Worm (Caenorhabditis elegans) whole organism, early embryonic: ENCODE data around the gene twk-34.
"Not testable (repeated sequence)": the region's sequence is repeated elsewhere in the genome, so short reads cannot be mapped to it uniquely, and the experiment has no call there.

ENCODE experiments used
- B0310.2 ChIP-seq: sonication (generic microtip); optimal IDR thresholded peaks from 2 replicates; lab custom pipeline; 2016; ENCODE audit warnings: mild to moderate bottlenecking, missing genetic modification characterization, missing compliant biosample characterization
- F13C5.2 ChIP-seq: sonication (generic microtip); optimal IDR thresholded peaks from 2 replicates; lab custom pipeline; 2017; ENCODE audit warnings: mild to moderate bottlenecking, missing genetic modification characterization, inconsistent platforms, missing compliant biosample characterization
- aly-1 ChIP-seq: sonication (generic microtip); optimal IDR thresholded peaks from 2 replicates; lab custom pipeline; 2016; ENCODE audit warnings: missing genetic modification characterization, missing compliant biosample characterization
- ama-1 ChIP-seq: fragments of 150-350 bp; optimal IDR thresholded peaks from 2 replicates; lab custom pipeline; 2014
- ceh-13 ChIP-seq: fragments of 200-800 bp; sonication (Bioruptor generic); optimal IDR thresholded peaks from 2 replicates; lab custom pipeline; 2018; ENCODE audit warnings: mild to moderate bottlenecking, missing genetic modification characterization, missing compliant biosample characterization
- ceh-36 ChIP-seq: sonication (generic microtip); optimal IDR thresholded peaks from 2 replicates; lab custom pipeline; 2016; ENCODE audit warnings: missing genetic modification characterization, inconsistent platforms, missing compliant biosample characterization
- ets-7 ChIP-seq: sonication (generic microtip); optimal IDR thresholded peaks from 2 replicates; lab custom pipeline; 2016; ENCODE audit warnings: missing genotype, missing genetic modification characterization, missing compliant biosample characterization
- flt-1 ChIP-seq: fragments of 200-800 bp; sonication (Bioruptor generic); IDR thresholded peaks from 2 replicates; pipeline ENCODE4 v1.3.6; 2022; ENCODE audit warnings: missing genetic modification characterization, missing compliant biosample characterization
- hmbx-1 ChIP-seq: sonication (generic microtip); optimal IDR thresholded peaks from 2 replicates; lab custom pipeline; 2016; ENCODE audit warnings: mild to moderate bottlenecking, missing genetic modification characterization, missing compliant biosample characterization
- hmg-4 ChIP-seq: fragments of 200-800 bp; sonication (Bioruptor generic); optimal IDR thresholded peaks from 2 replicates; lab custom pipeline; 2018; ENCODE audit warnings: mild to moderate bottlenecking, missing genetic modification characterization, missing compliant biosample characterization
- hnd-1 ChIP-seq: sonication (generic microtip); optimal IDR thresholded peaks from 2 replicates; lab custom pipeline; 2016; ENCODE audit warnings: missing genetic modification characterization, missing compliant biosample characterization
- pes-1 ChIP-seq: fragments of 200-800 bp; sonication (Bioruptor generic); IDR thresholded peaks from 2 replicates; pipeline ENCODE4 v1.3.6; 2022; ENCODE audit warnings: missing genetic modification reagents, missing genetic modification characterization, missing compliant biosample characterization
- scrt-1 ChIP-seq: fragments of 200-800 bp; sonication (Bioruptor generic); IDR thresholded peaks from 2 replicates; pipeline ENCODE4 v1.3.6; 2022; ENCODE audit warnings: missing genetic modification characterization, missing compliant biosample characterization
- sea-1 ChIP-seq: fragments of 200-800 bp; sonication (Bioruptor generic); conservative IDR thresholded peaks from 2 replicates; pipeline ENCODE4 v1.3.6; 2022; ENCODE audit warnings: missing genetic modification characterization, missing compliant biosample characterization
- tbx-11 ChIP-seq: fragments of 200-800 bp; sonication (Bioruptor generic); IDR thresholded peaks from 2 replicates; pipeline ENCODE4 v1.3.6; 2022; ENCODE audit warnings: missing genetic modification characterization, missing compliant biosample characterization
- tbx-37 ChIP-seq: fragments of 200-800 bp; sonication (Bioruptor generic); conservative IDR thresholded peaks from 2 replicates; pipeline ENCODE4 v1.3.6; 2022; ENCODE audit warnings: missing genetic modification reagents, missing genetic modification characterization, missing compliant biosample characterization
- tra-4 ChIP-seq: sonication (generic microtip); optimal IDR thresholded peaks from 2 replicates; lab custom pipeline; 2017; ENCODE audit warnings: missing genetic modification characterization, missing compliant biosample characterization

twk-34 gene

DNA sequence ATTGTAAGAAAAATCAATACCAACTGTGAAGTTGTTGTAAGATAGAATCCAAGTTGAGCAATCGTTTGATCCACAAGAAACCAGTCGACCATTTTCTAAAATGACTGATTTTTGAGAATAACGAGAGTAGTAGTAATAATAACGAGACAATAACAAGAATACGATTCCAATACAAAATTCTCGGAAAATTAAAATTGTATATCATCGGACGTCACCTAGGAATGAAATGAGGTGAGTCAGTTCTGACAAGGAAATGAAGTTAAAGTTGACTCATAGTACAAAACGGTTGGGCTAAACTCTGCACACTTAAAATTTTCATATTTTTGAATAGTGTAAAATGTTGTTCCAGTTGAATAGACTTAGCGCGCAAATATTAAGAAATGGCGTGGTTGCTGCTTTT is 39.6 kb downstream of the twk-34 start, which contains the start of gene str-19:
TSS of gene str-19 (minus strand) at position 101 of the 400 bp plus-strand sequence.
- not testable (repeated sequence) for TF ChIP-seq F13C5.2, aly-1, hnd-1

DNA sequence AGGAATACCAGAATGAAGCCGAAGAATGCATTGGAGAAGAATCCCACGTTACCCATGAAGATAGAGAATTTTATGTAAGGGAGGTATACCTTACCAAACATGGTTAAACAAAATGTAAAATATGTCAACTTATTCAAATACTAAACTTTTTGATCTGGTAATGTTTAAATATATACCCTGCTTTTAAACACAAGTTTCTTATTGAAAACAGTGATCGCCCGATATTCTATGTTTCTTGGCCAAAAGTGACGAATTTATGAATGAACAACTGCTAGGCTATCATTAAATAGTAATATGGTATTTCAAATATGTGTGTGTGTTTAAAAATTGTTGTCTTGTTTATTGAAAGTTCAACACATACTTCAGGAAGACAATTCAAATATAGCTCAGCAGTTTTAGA is 43.6 kb downstream of the twk-34 start, which contains the start of gene T23D5.8:
TSS of gene T23D5.8 (minus strand) at position 101 of the 400 bp plus-strand sequence.
- TF ChIP-seq tra-4 (tag; lab: Kevin White, UChicago); ama-1 (lab: Kevin White, UChicago); tbx-11 (GFP tag; lab: Robert Waterston, UW): not testable (repeated sequence)

- TF ChIP-seq ama-1 (lab: Kevin White, UChicago) (no peak), flt-1 (GFP tag; lab: Robert Waterston, UW) (no peak), hmg-4 (GFP tag; lab: Kevin White, UChicago) (no peak), hmbx-1 (no peak), tbx-11 (GFP tag; lab: Robert Waterston, UW) (no peak), F13C5.2 (no peak), B0310.2 (tag; lab: Kevin White, UChicago) (no peak), scrt-1 (GFP tag; lab: Robert Waterston, UW) (no peak), ets-7 (tag; lab: Kevin White, UChicago) (no peak), pes-1 (GFP tag; lab: Robert Waterston, UW) (no peak), aly-1 (no peak)
These were observed 45.4 kb downstream of the twk-34 start, which contains the start of gene str-6 for ce11 chrV:15750130-15750529. str-6 (minus strand) TSS chrV:15750230.

- TF ChIP-seq pes-1 (GFP tag; lab: Robert Waterston, UW): no peak
- TF ChIP-seq hmg-4 (GFP tag; lab: Kevin White, UChicago): no peak
- no peak for TF ChIP-seq hmbx-1
- no peak for TF ChIP-seq scrt-1 (GFP tag; lab: Robert Waterston, UW)
- no peak for TF ChIP-seq B0310.2 (tag; lab: Kevin White, UChicago)
- TF ChIP-seq flt-1 (GFP tag; lab: Robert Waterston, UW): no peak
- TF ChIP-seq ceh-36: no peak
- TF ChIP-seq ama-1 (lab: Kevin White, UChicago): no peak
- TF ChIP-seq sea-1: no peak
- TF ChIP-seq ets-7 (tag; lab: Kevin White, UChicago): no peak
- no peak for TF ChIP-seq tra-4 (tag; lab: Kevin White, UChicago)
- no peak for TF ChIP-seq ceh-13 (GFP tag; lab: Kevin White, UChicago)
- TF ChIP-seq F13C5.2: no peak
- TF ChIP-seq tbx-37 (GFP tag; lab: Robert Waterston, UW): no peak
- TF ChIP-seq tbx-11 (GFP tag; lab: Robert Waterston, UW): no peak
- TF ChIP-seq hnd-1: no peak
These were observed 47.3 kb downstream of the twk-34 start, which contains the start of gene str-43 for ce11 chrV:15752049-15752448. str-43 (minus strand) TSS chrV:15752149.

- not testable (repeated sequence) for TF ChIP-seq tra-4 (tag; lab: Kevin White, UChicago); hmbx-1; B0310.2 (tag; lab: Kevin White, UChicago)
These were observed 48.2 kb downstream of the twk-34 start, which contains the start of gene str-5 for ce11 chrV:15752941-15753340. str-5 (plus strand) TSS chrV:15753241.

- TF ChIP-seq scrt-1 (GFP tag; lab: Robert Waterston, UW); hmg-4 (GFP tag; lab: Kevin White, UChicago); ceh-36: not testable (repeated sequence)
These were observed 50.0 kb downstream of the twk-34 start, which contains the start of gene str-8 for ce11 chrV:15754731-15755130. str-8 (plus strand) TSS chrV:15755031.

ce11 chrV:15757645-15758044 is 52.9 kb downstream of the twk-34 start:
- TF ChIP-seq ama-1 (lab: Kevin White, UChicago) (no peak), scrt-1 (GFP tag; lab: Robert Waterston, UW) (no peak), tbx-37 (GFP tag; lab: Robert Waterston, UW) (no peak)

ce11 chrV:15758449-15758848 is 53.7 kb downstream of the twk-34 start, which contains the start of gene str-9:
str-9 (plus strand) TSS chrV:15758749.
- TF ChIP-seq ets-7 (tag; lab: Kevin White, UChicago): no peak
- TF ChIP-seq ceh-36: no peak
- TF ChIP-seq B0310.2 (tag; lab: Kevin White, UChicago): no peak
- TF ChIP-seq scrt-1 (GFP tag; lab: Robert Waterston, UW): no peak
- no peak for TF ChIP-seq pes-1 (GFP tag; lab: Robert Waterston, UW)
